Worm (Caenorhabditis elegans) whole organism, L1 larva: Measurements from ENCODE around the gene lect-2.

Experiments
- ceh-82 ChIP-seq, 3 experiments: fragments of 150-350 bp in 1 of 3; sonication (generic microtip) in 2 of 3; optimal IDR thresholded peaks; 2 replicates each; lab custom pipeline; 2014 to 2017; ENCODE audit warnings: missing biosample characterization in 3 of 3, missing genetic modification characterization in 3 of 3
- dpl-1 ChIP-seq, 3 experiments: fragments of 150-350 bp in 2 of 3; sonication (generic microtip) in 1 of 3; optimal IDR thresholded peaks; 2 replicates each; lab custom pipeline; 2014 to 2017; ENCODE audit warnings: missing biosample characterization in 3 of 3, missing genetic modification characterization in 3 of 3, missing genetic modification reagents in 3 of 3
- elt-3 ChIP-seq, 6 experiments: fragments of 150-350 bp in 1 of 6; sonication (generic microtip); optimal IDR thresholded peaks; 2 replicates each; lab custom pipeline; 2017 to 2018; ENCODE audit warnings: missing biosample characterization in 6 of 6, missing genetic modification characterization in 6 of 6, inconsistent platforms in 1 of 6
- fkh-10 ChIP-seq: sonication (generic microtip); optimal IDR thresholded peaks from 2 replicates; lab custom pipeline; 2017; ENCODE audit warnings: missing biosample characterization, missing genetic modification reagents, missing genetic modification characterization
- nhr-237 ChIP-seq: fragments of 150-350 bp; optimal IDR thresholded peaks from 2 replicates; lab custom pipeline; 2014; ENCODE audit warnings: missing biosample characterization, missing genetic modification characterization
- rnt-1 ChIP-seq: sonication (generic microtip); optimal IDR thresholded peaks from 2 replicates; lab custom pipeline; 2016; ENCODE audit warnings: mild to moderate bottlenecking, missing genetic modification characterization, moderate library complexity, missing compliant biosample characterization
- sptf-1 ChIP-seq: fragments of 150-350 bp; optimal IDR thresholded peaks from 2 replicates; lab custom pipeline; 2014; ENCODE audit warnings: missing biosample characterization, missing genetic modification characterization
- unc-130 ChIP-seq: fragments of 150-350 bp; optimal IDR thresholded peaks from 2 replicates; lab custom pipeline; 2017; ENCODE audit warnings: missing biosample characterization, missing genetic modification characterization, inconsistent platforms
- unc-62 ChIP-seq: fragments of 150-350 bp; optimal IDR thresholded peaks from 2 replicates; lab custom pipeline; 2014; ENCODE audit warnings: missing biosample characterization, missing genetic modification reagents, missing genetic modification characterization
- unc-86 ChIP-seq: sonication (generic microtip); optimal IDR thresholded peaks from 2 replicates; lab custom pipeline; 2016; ENCODE audit warnings: missing genetic modification characterization, missing compliant biosample characterization
- zag-1 ChIP-seq: fragments of 150-350 bp; optimal IDR thresholded peaks from 2 replicates; lab custom pipeline; 2014; ENCODE audit warnings: missing biosample characterization, missing genetic modification characterization
- ztf-11 ChIP-seq, 2 experiments: sonication (generic microtip); optimal IDR thresholded peaks; 2 replicates each; lab custom pipeline; 2016 to 2017; ENCODE audit warnings: missing genetic modification characterization in 2 of 2, missing biosample characterization in 1 of 2, missing compliant biosample characterization in 1 of 2

DNA sequence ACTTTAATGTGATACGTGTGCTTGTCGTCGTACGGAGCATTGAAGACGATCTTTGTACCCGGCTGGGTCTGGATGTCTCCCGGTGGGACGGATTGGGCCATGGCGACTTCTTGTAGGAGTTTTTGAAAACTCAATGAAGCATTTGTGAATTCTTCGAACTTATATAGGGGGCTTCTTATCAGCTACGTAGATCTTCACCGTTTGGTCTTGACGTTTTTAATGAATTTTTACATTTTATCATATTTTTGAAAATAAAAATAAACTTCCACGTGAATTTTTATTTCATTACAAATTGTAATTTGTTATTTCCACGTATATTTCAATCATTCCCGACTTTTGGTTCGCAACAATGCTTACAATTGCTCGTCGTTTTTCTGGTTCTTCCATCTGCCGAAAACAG lies 19.7 kb downstream of the lect-2 start, which contains the start of the genes msp-64 and ZK1248.5:
- TF ChIP-seq fkh-10 (GFP tag; lab: Kevin White, UChicago) (no peak), zag-1 (tag; lab: Kevin White, UChicago) (no peak), nhr-237 (tag; lab: Kevin White, UChicago) (no peak), ztf-11 (tag; optimal IDR thresholded peaks at IDR 0.05; lab: Kevin White, UChicago) (no peak), sptf-1 (tag; lab: Kevin White, UChicago) (no peak), unc-130 (tag; lab: Kevin White, UChicago) (no peak), dpl-1 (GFP tag; optimal IDR thresholded peaks at IDR 0.05; lab: Kevin White, UChicago) (no peak), unc-86 (tag; lab: Kevin White, UChicago) (no peak), elt-3 (tag; optimal IDR thresholded peaks at IDR 0.05; lab: Kevin White, UChicago) (no peak), ceh-82 (tag; optimal IDR thresholded peaks at IDR 0.05; lab: Kevin White, UChicago) (no peak), rnt-1 (tag; lab: Kevin White, UChicago) (no peak), unc-62 (GFP tag; lab: Kevin White, UChicago) (no peak)
